Worm (Caenorhabditis elegans) whole organism, L2 larva: ENCODE measurements around the gene F26F12.3.

ENCODE experiments used
- C34F6.9 ChIP-seq: fragments of 150-350 bp; optimal IDR thresholded peaks from 2 replicates; lab custom pipeline; 2014; ENCODE audit warnings: missing biosample characterization, missing genetic modification characterization
- F13H6.1 ChIP-seq: sonication (generic microtip); optimal IDR thresholded peaks from 2 replicates; lab custom pipeline; 2016; ENCODE audit warnings: missing genetic modification characterization, missing compliant biosample characterization
- R02D3.7 ChIP-seq: fragments of 150-350 bp; optimal IDR thresholded peaks from 2 replicates; lab custom pipeline; 2014; ENCODE audit warnings: missing biosample characterization, missing genetic modification characterization
- alr-1 ChIP-seq: fragments of 150-350 bp; optimal IDR thresholded peaks from 2 replicates; lab custom pipeline; 2014; ENCODE audit warnings: missing biosample characterization, missing genetic modification characterization
- aly-2 ChIP-seq: fragments of 150-350 bp; optimal IDR thresholded peaks from 2 replicates; lab custom pipeline; 2014; ENCODE audit warnings: missing biosample characterization, missing genetic modification characterization
- blmp-1 ChIP-seq: sonication (generic microtip); optimal IDR thresholded peaks from 2 replicates; lab custom pipeline; 2017; ENCODE audit warnings: missing genetic modification characterization, mild to moderate bottlenecking, missing compliant biosample characterization, antibody characterized with exemption, moderate library complexity; ENCODE audit not compliant: insufficient read depth
- ceh-82 ChIP-seq: fragments of 150-350 bp; optimal IDR thresholded peaks from 2 replicates; lab custom pipeline; 2014; ENCODE audit warnings: missing biosample characterization, missing genetic modification characterization
- crh-2 ChIP-seq: sonication (generic microtip); optimal IDR thresholded peaks from 2 replicates; lab custom pipeline; 2017; ENCODE audit warnings: missing biosample characterization, missing genetic modification characterization
- dmd-4 ChIP-seq: sonication (generic microtip); optimal IDR thresholded peaks from 2 replicates; lab custom pipeline; 2017; ENCODE audit warnings: missing biosample characterization, missing genetic modification characterization
- egl-27 ChIP-seq: sonication (generic microtip); optimal IDR thresholded peaks from 3 replicates; lab custom pipeline; 2017; ENCODE audit warnings: missing biosample characterization, missing genetic modification reagents, missing genetic modification characterization
- elt-1 ChIP-seq: fragments of 150-350 bp; optimal IDR thresholded peaks from 2 replicates; lab custom pipeline; 2014; ENCODE audit warnings: missing biosample characterization, missing genetic modification characterization
- fos-1 ChIP-seq: fragments of 150-350 bp; optimal IDR thresholded peaks from 2 replicates; lab custom pipeline; 2014; ENCODE audit warnings: missing biosample characterization, missing genetic modification characterization
- gmeb-1 ChIP-seq: fragments of 150-350 bp; optimal IDR thresholded peaks from 2 replicates; lab custom pipeline; 2014; ENCODE audit warnings: missing biosample characterization, missing genetic modification characterization
- lin-11 ChIP-seq: fragments of 150-350 bp; sonication (generic microtip); optimal IDR thresholded peaks from 2 replicates; lab custom pipeline; 2014; ENCODE audit warnings: missing biosample characterization, missing genetic modification characterization, inconsistent platforms, mixed read lengths
- lsy-2 ChIP-seq, 2 experiments: fragments of 150-350 bp in 1 of 2; sonication (generic microtip) in 1 of 2; optimal IDR thresholded peaks; 2 replicates each; lab custom pipeline; 2014 to 2017; ENCODE audit warnings: missing biosample characterization in 2 of 2, missing genetic modification characterization in 2 of 2
- mbf-1 ChIP-seq: sonication (generic microtip); optimal IDR thresholded peaks from 2 replicates; lab custom pipeline; 2017; ENCODE audit warnings: missing biosample characterization, missing genetic modification characterization
- mdl-1 ChIP-seq, 2 experiments: fragments of 150-350 bp in 1 of 2; sonication (generic microtip) in 1 of 2; optimal IDR thresholded peaks; 2 replicates each; lab custom pipeline; 2017; ENCODE audit warnings: missing biosample characterization in 2 of 2, missing genetic modification characterization in 2 of 2
- nhr-129 ChIP-seq: fragments of 150-350 bp; optimal IDR thresholded peaks from 2 replicates; lab custom pipeline; 2014; ENCODE audit warnings: missing biosample characterization, missing genetic modification characterization
- nhr-23 ChIP-seq: fragments of 150-350 bp; optimal IDR thresholded peaks from 2 replicates; lab custom pipeline; 2014; ENCODE audit warnings: missing biosample characterization, missing genetic modification reagents, missing genetic modification characterization
- nhr-237 ChIP-seq: fragments of 150-350 bp; optimal IDR thresholded peaks from 2 replicates; lab custom pipeline; 2014; ENCODE audit warnings: missing biosample characterization, missing genetic modification characterization
- nhr-25 ChIP-seq: fragments of 150-350 bp; sonication (generic microtip); optimal IDR thresholded peaks from 3 replicates; lab custom pipeline; 2014; ENCODE audit warnings: missing biosample characterization, missing genetic modification characterization
- nhr-6 ChIP-seq: fragments of 150-350 bp; optimal IDR thresholded peaks from 2 replicates; lab custom pipeline; 2014; ENCODE audit warnings: missing biosample characterization, missing genetic modification characterization
- skn-1 ChIP-seq: sonication (generic microtip); optimal IDR thresholded peaks from 2 replicates; lab custom pipeline; 2017; ENCODE audit warnings: missing biosample characterization, missing genetic modification characterization
- sma-3 ChIP-seq: sonication (generic microtip); optimal IDR thresholded peaks from 2 replicates; lab custom pipeline; 2016; ENCODE audit warnings: missing genetic modification reagents, missing genetic modification characterization, missing compliant biosample characterization
- sma-9 ChIP-seq, 2 experiments: fragments of 150-350 bp in 1 of 2; sonication (generic microtip) in 1 of 2; optimal IDR thresholded peaks; 2 replicates each; lab custom pipeline; 2014 to 2016; ENCODE audit warnings: missing genetic modification characterization in 2 of 2, mild to moderate bottlenecking in 1 of 2, missing biosample characterization in 1 of 2, missing compliant biosample characterization in 1 of 2, missing genetic modification reagents in 1 of 2, moderate library complexity in 1 of 2
- snpc-4 ChIP-seq: fragments of 150-350 bp; optimal IDR thresholded peaks from 2 replicates; lab custom pipeline; 2014; ENCODE audit warnings: missing biosample characterization, missing genetic modification characterization
- unc-39 ChIP-seq: fragments of 150-350 bp; optimal IDR thresholded peaks from 2 replicates; lab custom pipeline; 2014; ENCODE audit warnings: missing biosample characterization, missing genetic modification characterization
- unc-55 ChIP-seq: fragments of 150-350 bp; sonication (generic microtip); optimal IDR thresholded peaks from 3 replicates; lab custom pipeline; 2014; ENCODE audit warnings: missing biosample characterization, missing genetic modification reagents, missing genetic modification characterization
- ztf-1 ChIP-seq: fragments of 200-800 bp; sonication (Bioruptor generic); conservative IDR thresholded peaks from 2 replicates; pipeline ENCODE4 v1.3.6; 2022; ENCODE audit warnings: missing genetic modification characterization, missing compliant biosample characterization
- ztf-11 ChIP-seq: sonication (generic microtip); optimal IDR thresholded peaks from 2 replicates; lab custom pipeline; 2017; ENCODE audit warnings: missing biosample characterization, missing genetic modification characterization
- ztf-4 ChIP-seq: fragments of 150-350 bp; optimal IDR thresholded peaks from 2 replicates; lab custom pipeline; 2014; ENCODE audit warnings: missing biosample characterization, missing genetic modification characterization

Gene F26F12.3

DNA sequence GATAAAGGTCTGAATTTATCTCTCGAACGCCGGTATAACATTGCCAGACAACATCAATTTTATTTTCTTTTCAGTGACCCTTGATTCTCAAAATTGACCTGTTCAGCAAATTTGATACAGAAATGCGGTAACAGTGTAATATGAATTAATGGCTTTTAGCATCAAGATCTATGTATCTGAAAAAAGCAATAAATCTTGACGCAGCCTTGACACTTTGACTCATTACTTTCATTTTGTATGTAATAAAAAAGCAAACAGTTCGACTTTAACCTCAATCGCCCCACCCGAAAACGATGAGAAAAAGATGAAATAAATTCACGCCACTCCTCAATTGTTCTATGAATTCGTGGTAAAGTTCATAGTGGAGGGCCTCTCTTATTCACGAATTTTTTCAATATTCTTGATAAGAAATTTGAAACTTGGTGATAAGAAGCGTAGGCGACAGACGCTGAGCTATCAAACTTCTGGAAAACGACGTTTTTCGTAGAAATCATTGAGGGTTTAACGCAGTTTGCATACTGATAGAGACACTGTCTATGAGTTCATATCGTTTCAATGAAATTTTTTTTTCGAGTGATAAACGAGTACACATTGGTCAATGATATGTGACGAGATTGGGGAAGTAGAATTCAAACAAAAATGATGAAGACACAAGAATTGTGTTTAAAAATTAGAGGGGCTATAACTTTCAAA, 23.9 kb downstream of the F26F12.3 start:
- TF ChIP-seq fos-1 (tag; lab: Kevin White, UChicago) (peak; percentile 87), sma-3 (GFP tag; lab: Kevin White, UChicago) (peak; percentile 72), ztf-4 (tag; lab: Kevin White, UChicago) (no peak), blmp-1 (tag; lab: Kevin White, UChicago) (peak; percentile 47), crh-2 (tag; lab: Kevin White, UChicago) (peak; percentile 29), mdl-1 (tag; optimal IDR thresholded peaks at IDR 0.05; lab: Kevin White, UChicago) (no peak), nhr-25 (tag; lab: Kevin White, UChicago) (peak; percentile 54), sma-9 (GFP tag; optimal IDR thresholded peaks at IDR 0.05; lab: Kevin White, UChicago) (peak; percentile 79), sma-9 (tag; optimal IDR thresholded peaks at IDR 0.05; lab: Kevin White, UChicago) (no peak), nhr-23 (tag; lab: Kevin White, UChicago) (no peak), C34F6.9 (tag; lab: Kevin White, UChicago) (no peak)
- TF ChIP-seq, all 48 proteins: peak for 6

ce11 chrV:5820401-5820800, 25.1 kb downstream of the F26F12.3 start:
- TF ChIP-seq elt-1 (tag; lab: Kevin White, UChicago): no peak
- peak; percentile 69 for TF ChIP-seq sma-9 (GFP tag; optimal IDR thresholded peaks at IDR 0.05; lab: Kevin White, UChicago)
- no peak for TF ChIP-seq sma-9 (tag; optimal IDR thresholded peaks at IDR 0.05; lab: Kevin White, UChicago)
- TF ChIP-seq aly-2: no peak
- TF ChIP-seq nhr-129 (tag; lab: Kevin White, UChicago): peak; percentile 15
- TF ChIP-seq sma-3 (GFP tag; lab: Kevin White, UChicago): peak; percentile 90

ce11 chrV:5819903-5820302, 25.6 kb downstream of the F26F12.3 start:
- TF ChIP-seq alr-1 (tag; lab: Kevin White, UChicago) (no peak), egl-27 (tag; lab: Kevin White, UChicago) (no peak), lin-11 (tag; lab: Kevin White, UChicago) (no peak), snpc-4 (tag; lab: Kevin White, UChicago) (no peak), nhr-237 (no peak), sma-9 (GFP tag; optimal IDR thresholded peaks at IDR 0.05; lab: Kevin White, UChicago) (peak; percentile 54), sma-9 (tag; optimal IDR thresholded peaks at IDR 0.05; lab: Kevin White, UChicago) (no peak)

- TF ChIP-seq sma-9 (GFP tag; optimal IDR thresholded peaks at IDR 0.05; lab: Kevin White, UChicago) (peak; percentile 57), sma-9 (tag; optimal IDR thresholded peaks at IDR 0.05; lab: Kevin White, UChicago) (no peak), fos-1 (tag; lab: Kevin White, UChicago) (peak; percentile 63), crh-2 (tag; lab: Kevin White, UChicago) (peak; percentile 5), lsy-2 (tag; optimal IDR thresholded peaks at IDR 0.05; lab: Kevin White, UChicago) (no peak)
- TF ChIP-seq, all 48 proteins: peak for 3
Observed at ce11 chrV:5816470-5817061, 29.0 kb downstream of the F26F12.3 start.

DNA sequence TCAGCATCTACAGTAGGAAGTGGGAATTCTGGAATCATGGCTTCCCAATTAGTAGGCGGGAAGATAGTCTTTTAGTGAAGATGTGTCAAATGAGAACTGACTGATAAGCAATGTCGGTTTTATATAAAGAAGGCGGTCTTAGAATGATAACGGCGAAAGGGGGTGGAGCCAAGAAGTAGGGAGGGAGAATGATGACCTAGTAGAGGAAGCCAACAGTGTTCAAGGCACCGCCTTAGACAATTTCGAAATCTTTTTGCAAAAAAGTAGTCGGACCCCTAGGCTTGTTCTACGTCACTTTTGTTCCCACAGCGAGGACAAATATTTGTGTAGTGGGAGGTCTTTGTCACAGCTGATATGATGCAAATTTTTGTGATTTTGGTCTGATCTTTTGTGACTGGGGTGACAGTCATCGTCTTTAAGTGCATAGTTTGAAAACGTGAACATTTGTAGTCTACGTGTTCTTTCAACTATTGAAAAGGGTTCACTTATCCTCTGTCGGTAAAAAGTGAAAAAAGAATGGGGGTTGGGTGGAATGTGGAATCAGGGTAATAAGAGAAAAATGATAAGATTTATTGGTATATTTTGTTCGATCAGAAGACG, 32.4 kb downstream of the F26F12.3 start, which contains the start of gene ZC250.4:
ZC250.4 (minus strand) TSS at position 78 of the 600 bp plus-strand sequence.
- TF ChIP-seq ztf-11 (no peak), ztf-1 (no peak), nhr-25 (tag; lab: Kevin White, UChicago) (peak; percentile 67), skn-1 (tag; lab: Kevin White, UChicago) (no peak), F13H6.1 (peak; percentile 41), unc-39 (tag; lab: Kevin White, UChicago) (no peak), sma-9 (GFP tag; optimal IDR thresholded peaks at IDR 0.05; lab: Kevin White, UChicago) (peak; percentile 2), sma-9 (tag; optimal IDR thresholded peaks at IDR 0.05; lab: Kevin White, UChicago) (no peak)

DNA sequence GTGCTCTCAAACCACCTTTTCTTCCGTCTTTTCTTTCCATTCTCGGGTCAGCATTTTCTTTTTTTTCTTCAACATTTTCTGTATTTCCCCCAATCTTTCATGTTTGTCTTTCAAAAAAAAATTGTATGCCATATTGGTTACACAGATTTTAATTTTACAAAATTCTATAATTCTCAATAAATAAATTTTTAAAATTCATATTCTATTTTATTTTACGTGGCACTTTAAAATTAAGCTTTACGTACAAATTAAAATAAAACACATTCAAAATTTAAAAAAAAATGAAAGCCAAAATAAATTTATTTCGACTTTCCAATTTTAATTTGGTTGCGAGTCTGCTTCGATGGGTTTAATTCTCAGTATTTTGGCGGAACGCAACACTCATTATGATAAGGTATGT, 40.1 kb downstream of the F26F12.3 start, which contains the start of gene ZC250.5:
ZC250.5 (plus strand) TSS at position 301 of the 400 bp plus-strand sequence.
- TF ChIP-seq ceh-82 (tag; lab: Kevin White, UChicago): no peak
- no peak for TF ChIP-seq nhr-6 (tag; lab: Kevin White, UChicago)
- no peak for TF ChIP-seq nhr-25 (tag; lab: Kevin White, UChicago)
- TF ChIP-seq unc-55 (GFP tag; lab: Kevin White, UChicago): no peak
- TF ChIP-seq sma-3 (GFP tag; lab: Kevin White, UChicago): no peak
- TF ChIP-seq C34F6.9 (tag; lab: Kevin White, UChicago): no peak
- no peak for TF ChIP-seq gmeb-1 (tag; lab: Kevin White, UChicago)
- no peak for TF ChIP-seq ztf-11
- no peak for TF ChIP-seq nhr-237
- no peak for TF ChIP-seq sma-9 (GFP tag; optimal IDR thresholded peaks at IDR 0.05; lab: Kevin White, UChicago)
- no peak for TF ChIP-seq sma-9 (tag; optimal IDR thresholded peaks at IDR 0.05; lab: Kevin White, UChicago)
- no peak for TF ChIP-seq mbf-1 (tag; lab: Kevin White, UChicago)
- TF ChIP-seq nhr-23 (tag; lab: Kevin White, UChicago): no peak
- TF ChIP-seq R02D3.7 (tag; lab: Kevin White, UChicago): no peak
- TF ChIP-seq mdl-1 (tag; optimal IDR thresholded peaks at IDR 0.05; lab: Kevin White, UChicago): no peak
- no peak for TF ChIP-seq lin-11 (tag; lab: Kevin White, UChicago)
- no peak for TF ChIP-seq dmd-4 (tag; lab: Kevin White, UChicago)
